1 fruit fly cellular context compared by ENCODE assay signal in genomic region chr2L:9569588-9570434, dm6.
A peak's percentile ranks its signal among the peaks of the same experiment; 100 is the strongest.
TF ChIP-seq lines count a peak whose summit lies in the region.

No protein-coding gene starts in this region.

TF ChIP-seq in whole organism, embryonic, 481 proteins besides CTCF, POLR2A, EP300 and RAD21 (continued from another document and continues in another):
- TF ChIP-seq lilli (GFP tag; optimal IDR thresholded peaks at IDR 0.05; lab: Kevin White, UChicago) (peak; percentile 95), ase (GFP tag; IDR thresholded peaks at IDR 0.05; lab: Robert Waterston, UW) (peak; percentile 86), CG8478 (optimal IDR thresholded peaks at IDR 0.05; lab: Kevin White, UChicago) (no peak), Fer1 (GFP tag; optimal IDR thresholded peaks at IDR 0.05; lab: Kevin White, UChicago) (peak; percentile 97), CG17186 (GFP tag; optimal IDR thresholded peaks at IDR 0.05; lab: Kevin White, UChicago) (peak; percentile 67), pan (optimal IDR thresholded peaks at IDR 0.05; lab: Kevin White, UChicago) (no peak), pan (GFP tag; optimal IDR thresholded peaks at IDR 0.05 in 1 of 2, IDR thresholded peaks at IDR 0.05 in 1 of 2) (peak in 1 of 2 experiments; percentile 93), esg (GFP tag; conservative IDR thresholded peaks at IDR 0.05; lab: Robert Waterston, UW) (peak; percentile 85), CG18764 (GFP tag; optimal IDR thresholded peaks at IDR 0.05; lab: Kevin White, UChicago) (peak; percentile 92), aop (GFP tag; IDR thresholded peaks at IDR 0.05; lab: Robert Waterston, UW) (no peak), Gsc (GFP tag; IDR thresholded peaks at IDR 0.05; lab: Robert Waterston, UW) (peak; percentile 66), CG14860 (GFP tag; IDR thresholded peaks at IDR 0.05; lab: Robert Waterston, UW; ENCODE audit: partially characterized antibody) (no peak; the same call in 2 of the 3 replicates), Aef1 (GFP tag; IDR thresholded peaks at IDR 0.05; lab: Robert Waterston, UW) (peak; percentile 82), CG3838 (GFP tag; optimal IDR thresholded peaks at IDR 0.05; lab: Kevin White, UChicago) (peak; percentile 94), CG2120 (GFP tag; optimal IDR thresholded peaks at IDR 0.05; lab: Kevin White, UChicago) (peak; percentile 95), CG12155 (GFP tag; optimal IDR thresholded peaks at IDR 0.05; lab: Kevin White, UChicago) (peak; percentile 92), chinmo (GFP tag; IDR thresholded peaks at IDR 0.05; lab: Robert Waterston, UW; ENCODE audit: partially characterized antibody) (no peak), Hr3 (GFP tag; optimal IDR thresholded peaks at IDR 0.05; lab: Kevin White, UChicago) (peak; percentile 95), Ada2b (GFP tag; IDR thresholded peaks at IDR 0.05; lab: Robert Waterston, UW) (peak; percentile 87), p53 (GFP tag; optimal IDR thresholded peaks at IDR 0.05; lab: Kevin White, UChicago) (peak; percentile 39), sens (GFP tag; lab: Kevin White, UChicago) (peak; percentile 96), CG8765 (GFP tag; IDR thresholded peaks at IDR 0.05; lab: Robert Waterston, UW) (peak; percentile 76), Camta (GFP tag; optimal IDR thresholded peaks at IDR 0.05; lab: Kevin White, UChicago) (peak; percentile 83), sug (tag; optimal IDR thresholded peaks at IDR 0.05; lab: Kevin White, UChicago) (peak; percentile 94), E2f2 (GFP tag; IDR thresholded peaks at IDR 0.05; lab: Robert Waterston, UW) (peak; percentile 76), da (GFP tag; optimal IDR thresholded peaks at IDR 0.05; lab: Kevin White, UChicago) (peak; percentile 21), CG4424 (GFP tag; optimal IDR thresholded peaks at IDR 0.05; lab: Kevin White, UChicago) (peak; percentile 97), btn (GFP tag; optimal IDR thresholded peaks at IDR 0.05; lab: Kevin White, UChicago) (peak; percentile 58), H2.0 (GFP tag; IDR thresholded peaks at IDR 0.05; lab: Robert Waterston, UW) (peak; percentile 73), Ets65A (GFP tag; lab: Kevin White, UChicago) (peak; percentile 71), CG14965 (GFP tag; optimal IDR thresholded peaks at IDR 0.05; lab: Kevin White, UChicago; ENCODE audit: borderline replicate concordance) (no peak), Awh (GFP tag; IDR thresholded peaks at IDR 0.05; lab: Robert Waterston, UW) (peak; percentile 88), NC2β (GFP tag; optimal IDR thresholded peaks at IDR 0.05; lab: Kevin White, UChicago) (peak; percentile 52), pros (GFP tag; optimal IDR thresholded peaks at IDR 0.05; lab: Kevin White, UChicago) (peak; percentile 44), ara (GFP tag; IDR thresholded peaks at IDR 0.05; lab: Robert Waterston, UW) (peak; percentile 81), CG3163 (GFP tag; optimal IDR thresholded peaks at IDR 0.05; lab: Kevin White, UChicago) (peak; percentile 53), bbx (GFP tag; IDR thresholded peaks at IDR 0.05; lab: Robert Waterston, UW; ENCODE audit: partially characterized antibody) (peak; percentile 41; the same call in 1 of the 2 replicates), tap (tag; optimal IDR thresholded peaks at IDR 0.05; lab: Kevin White, UChicago) (peak; percentile 91), TFAM (GFP tag; optimal IDR thresholded peaks at IDR 0.05; lab: Kevin White, UChicago) (peak; percentile 84), CrebB (tag; optimal IDR thresholded peaks at IDR 0.05; lab: Kevin White, UChicago) (peak; percentile 83), Nf-YA (GFP tag; IDR thresholded peaks at IDR 0.05; lab: Robert Waterston, UW) (peak; percentile 72), Sox100B (GFP tag; optimal IDR thresholded peaks at IDR 0.05; lab: Kevin White, UChicago) (peak; percentile 98), CG15514 (GFP tag; optimal IDR thresholded peaks at IDR 0.05; lab: Kevin White, UChicago) (peak; percentile 90), CG17328 (GFP tag; IDR thresholded peaks at IDR 0.05; lab: Robert Waterston, UW) (peak; percentile 88), lmd (GFP tag; IDR thresholded peaks at IDR 0.05; lab: Robert Waterston, UW) (peak; percentile 93), CG2199 (GFP tag; IDR thresholded peaks at IDR 0.05; lab: Robert Waterston, UW) (peak; percentile 38; the same call in 1 of the 3 replicates), Lim3 (GFP tag; IDR thresholded peaks at IDR 0.05; lab: Robert Waterston, UW) (peak; percentile 44; the same call in 1 of the 2 replicates), CG7556 (GFP tag; optimal IDR thresholded peaks at IDR 0.05; lab: Kevin White, UChicago) (peak; percentile 99), CG12299 (tag; optimal IDR thresholded peaks at IDR 0.05; lab: Kevin White, UChicago) (peak; percentile 95), pita (GFP tag; optimal IDR thresholded peaks at IDR 0.05; lab: Kevin White, UChicago) (no peak), CG4617 (GFP tag; optimal IDR thresholded peaks at IDR 0.05; lab: Kevin White, UChicago; ENCODE audit: borderline replicate concordance) (peak; percentile 66), Six4 (GFP tag; optimal IDR thresholded peaks at IDR 0.05; lab: Kevin White, UChicago) (peak; percentile 95), grau (tag; optimal IDR thresholded peaks at IDR 0.05; lab: Kevin White, UChicago) (peak; percentile 97), dan (GFP tag; IDR thresholded peaks at IDR 0.05; lab: Robert Waterston, UW) (peak; percentile 16; the same call in 1 of the 2 replicates), slou (GFP tag; optimal IDR thresholded peaks at IDR 0.05; lab: Kevin White, UChicago) (peak; percentile 92), CG2202 (tag; optimal IDR thresholded peaks at IDR 0.05; lab: Kevin White, UChicago) (peak; percentile 87), sens-2 (GFP tag; IDR thresholded peaks at IDR 0.05; lab: Robert Waterston, UW) (peak; percentile 70), lola (GFP tag; optimal IDR thresholded peaks at IDR 0.05; lab: Kevin White, UChicago) (peak in 1 of 3 experiments; percentile 95), scrt (GFP tag; optimal IDR thresholded peaks at IDR 0.05; lab: Kevin White, UChicago) (peak; percentile 92), CG17359 (tag; optimal IDR thresholded peaks at IDR 0.05; lab: Kevin White, UChicago) (peak; percentile 94), Xrp1 (GFP tag; IDR thresholded peaks at IDR 0.05; lab: Robert Waterston, UW) (peak; percentile 93), Dad (GFP tag; optimal IDR thresholded peaks at IDR 0.05; lab: Kevin White, UChicago) (peak; percentile 80), Trl (optimal IDR thresholded peaks at IDR 0.05; lab: Kevin White, UChicago) (no peak), Trl (GFP tag; optimal IDR thresholded peaks at IDR 0.05; lab: Kevin White, UChicago) (peak; percentile 81), pfk (GFP tag; optimal IDR thresholded peaks at IDR 0.05; lab: Kevin White, UChicago) (no peak), E2f1 (GFP tag; IDR thresholded peaks at IDR 0.05; lab: Robert Waterston, UW) (peak; percentile 89), CG34422 (GFP tag; IDR thresholded peaks at IDR 0.05; lab: Robert Waterston, UW) (peak; percentile 91), Max (GFP tag; optimal IDR thresholded peaks at IDR 0.05; lab: Kevin White, UChicago) (peak; percentile 98), CG4854 (GFP tag; optimal IDR thresholded peaks at IDR 0.05; lab: Kevin White, UChicago) (peak; percentile 87), CG7372 (GFP tag; IDR thresholded peaks at IDR 0.05; lab: Robert Waterston, UW) (peak; percentile 93), CG33557 (GFP tag; optimal IDR thresholded peaks at IDR 0.05; lab: Kevin White, UChicago) (peak; percentile 88), tup (GFP tag; optimal IDR thresholded peaks at IDR 0.05; lab: Kevin White, UChicago) (peak; percentile 82), onecut (GFP tag; IDR thresholded peaks at IDR 0.05; lab: Robert Waterston, UW) (peak; percentile 87), h (optimal IDR thresholded peaks at IDR 0.05; lab: Kevin White, UChicago) (no peak), Hr39 (optimal IDR thresholded peaks at IDR 0.05; lab: Kevin White, UChicago) (no peak), CG17802 (tag; optimal IDR thresholded peaks at IDR 0.05; lab: Kevin White, UChicago) (peak; percentile 62), Jarid2 (GFP tag; optimal IDR thresholded peaks at IDR 0.05; lab: Kevin White, UChicago) (peak; percentile 87), CG8089 (GFP tag; optimal IDR thresholded peaks at IDR 0.05; lab: Kevin White, UChicago) (peak; percentile 74), CG30020 (tag; optimal IDR thresholded peaks at IDR 0.05; lab: Kevin White, UChicago) (peak; percentile 80), CG1602 (GFP tag; optimal IDR thresholded peaks at IDR 0.05; lab: Kevin White, UChicago) (peak; percentile 91), D (optimal IDR thresholded peaks at IDR 0.05; lab: Kevin White, UChicago) (no peak), D (GFP tag; optimal IDR thresholded peaks at IDR 0.05; lab: Kevin White, UChicago) (peak; percentile 96), disco-r (GFP tag; optimal IDR thresholded peaks at IDR 0.05; lab: Kevin White, UChicago) (peak; percentile 78), gcm (GFP tag; optimal IDR thresholded peaks at IDR 0.05; lab: Kevin White, UChicago) (peak; percentile 99), zfh2 (GFP tag; optimal IDR thresholded peaks at IDR 0.05; lab: Kevin White, UChicago) (peak; percentile 87), ro (GFP tag; IDR thresholded peaks at IDR 0.05; lab: Robert Waterston, UW) (peak; percentile 72; the same call in 1 of the 2 replicates), CG9876 (GFP tag; optimal IDR thresholded peaks at IDR 0.05; lab: Kevin White, UChicago) (peak; percentile 66), CG6854 (GFP tag; optimal IDR thresholded peaks at IDR 0.05; lab: Kevin White, UChicago) (peak; percentile 96), CG15269 (tag; optimal IDR thresholded peaks at IDR 0.05; lab: Kevin White, UChicago) (peak; percentile 98), nerfin-2 (GFP tag; IDR thresholded peaks at IDR 0.05; lab: Robert Waterston, UW; ENCODE audit: partially characterized antibody) (no peak), fru (optimal IDR thresholded peaks at IDR 0.05; lab: Kevin White, UChicago) (no peak), CG3726 (GFP tag; IDR thresholded peaks at IDR 0.05; lab: Robert Waterston, UW) (peak; percentile 87), corto (GFP tag; optimal IDR thresholded peaks at IDR 0.05; lab: Kevin White, UChicago) (peak; percentile 87), CoRest (tag; optimal IDR thresholded peaks at IDR 0.05; lab: Kevin White, UChicago) (peak; percentile 98), CG7786 (GFP tag; optimal IDR thresholded peaks at IDR 0.05; lab: Kevin White, UChicago) (peak; percentile 82), exex (tag; optimal IDR thresholded peaks at IDR 0.05; lab: Kevin White, UChicago) (peak; percentile 84), CG7271 (tag; optimal IDR thresholded peaks at IDR 0.05; lab: Kevin White, UChicago) (peak; percentile 56), Antp (GFP tag; optimal IDR thresholded peaks at IDR 0.05; lab: Kevin White, UChicago) (peak; percentile 80), CG12236 (GFP tag; optimal IDR thresholded peaks at IDR 0.05; lab: Kevin White, UChicago) (peak; percentile 37), Dbx (GFP tag; IDR thresholded peaks at IDR 0.05; lab: Robert Waterston, UW) (peak; percentile 92), Chrac-16 (GFP tag; optimal IDR thresholded peaks at IDR 0.05; lab: Kevin White, UChicago) (peak; percentile 95), CG5245 (GFP tag; optimal IDR thresholded peaks at IDR 0.05; lab: Kevin White, UChicago) (peak; percentile 92), Ssrp (tag; optimal IDR thresholded peaks at IDR 0.05; lab: Kevin White, UChicago) (peak; percentile 96), Doc2 (GFP tag; IDR thresholded peaks at IDR 0.05; lab: Robert Waterston, UW) (peak; percentile 52; the same call in 1 of the 2 replicates), Lhr (GFP tag; optimal IDR thresholded peaks at IDR 0.05; lab: Kevin White, UChicago) (peak; percentile 67), al (GFP tag; IDR thresholded peaks at IDR 0.05; lab: Robert Waterston, UW) (peak; percentile 91), ind (GFP tag; optimal IDR thresholded peaks at IDR 0.05; lab: Kevin White, UChicago) (peak; percentile 94), schlank (tag; optimal IDR thresholded peaks at IDR 0.05; lab: Kevin White, UChicago) (peak; percentile 83), CG9817 (tag; optimal IDR thresholded peaks at IDR 0.05; lab: Kevin White, UChicago) (peak; percentile 93), tgo (GFP tag; IDR thresholded peaks at IDR 0.05; lab: Robert Waterston, UW) (peak; percentile 92), CkIIα-i1 (GFP tag; IDR thresholded peaks at IDR 0.05; lab: Robert Waterston, UW) (peak; percentile 48; the same call in 1 of the 2 replicates), trem (tag; optimal IDR thresholded peaks at IDR 0.05; lab: Kevin White, UChicago) (peak; percentile 91), CG11398 (GFP tag; optimal IDR thresholded peaks at IDR 0.05; lab: Kevin White, UChicago) (peak; percentile 38), dmrt99B (tag; optimal IDR thresholded peaks at IDR 0.05; lab: Kevin White, UChicago) (peak; percentile 98), dm (GFP tag; optimal IDR thresholded peaks at IDR 0.05; lab: Kevin White, UChicago) (peak; percentile 79), Blimp-1 (GFP tag; optimal IDR thresholded peaks at IDR 0.05; lab: Kevin White, UChicago) (peak; percentile 93), CG6175 (GFP tag; IDR thresholded peaks at IDR 0.05; lab: Robert Waterston, UW) (peak; percentile 65; the same call in 2 of the 3 replicates), dpn (GFP tag; optimal IDR thresholded peaks at IDR 0.05; lab: Kevin White, UChicago) (peak; percentile 86 to 94), so (GFP tag; IDR thresholded peaks at IDR 0.05; lab: Robert Waterston, UW) (peak; percentile 95), CG17612 (GFP tag; IDR thresholded peaks at IDR 0.05; lab: Robert Waterston, UW) (peak; percentile 71; the same call in 1 of the 2 replicates), CG9437 (GFP tag; optimal IDR thresholded peaks at IDR 0.05; lab: Kevin White, UChicago) (peak; percentile 95), sqz (GFP tag; optimal IDR thresholded peaks at IDR 0.05; lab: Kevin White, UChicago) (peak; percentile 95), GATAe (GFP tag; conservative IDR thresholded peaks at IDR 0.05; lab: Robert Waterston, UW) (peak; percentile 48; the same call in 1 of the 2 replicates), CG32767 (GFP tag; IDR thresholded peaks at IDR 0.05; lab: Robert Waterston, UW) (peak; percentile 85), vnd (GFP tag; IDR thresholded peaks at IDR 0.05; lab: Robert Waterston, UW; ENCODE audit: partially characterized antibody) (peak; percentile 37; the same call in 1 of the 3 replicates), Atf-2 (GFP tag; optimal IDR thresholded peaks at IDR 0.05; lab: Kevin White, UChicago) (peak; percentile 68), Mad (GFP tag; optimal IDR thresholded peaks at IDR 0.05; lab: Kevin White, UChicago) (peak; percentile 84), fd96Cb (tag; optimal IDR thresholded peaks at IDR 0.05; lab: Kevin White, UChicago) (peak; percentile 96), gt (GFP tag; IDR thresholded peaks at IDR 0.05; lab: Robert Waterston, UW) (peak; percentile 38), B-H2 (GFP tag; optimal IDR thresholded peaks at IDR 0.05; lab: Kevin White, UChicago) (peak; percentile 91)
